Fruit fly (Drosophila melanogaster) whole organism: Measurements from ENCODE around the gene CG6678.

Source experiments
- CG8478 ChIP-seq: fragments of >200 bp; optimal IDR thresholded peaks from 2 replicates; lab custom pipeline; 2018; ENCODE audit warnings: inconsistent platforms
- pan ChIP-seq: fragments of >200 bp; optimal IDR thresholded peaks from 2 replicates; lab custom pipeline; 2017
- usp ChIP-seq: fragments of >200 bp; optimal IDR thresholded peaks from 2 replicates; lab custom pipeline; 2017; ENCODE audit warnings: missing biosample characterization, missing genetic modification characterization, mixed read lengths

dm6 chr3R:21880510-21880909, 6.3 kb upstream of the CG6678 start, which contains the start of gene CG31465:
- no peak for TF ChIP-seq usp (GFP tag; lab: Kevin White, UChicago)
- TF ChIP-seq pan: no peak
- TF ChIP-seq CG8478 (lab: Kevin White, UChicago): no peak
